Fruit fly (Drosophila melanogaster) Kc167 (cell line): Measurements from ENCODE around the gene CG9166.

Experiments
- Myc ChIP-seq: fragments of >200 bp; optimal IDR thresholded peaks from 2 replicates; lab custom pipeline; 2017; ENCODE audit warnings: missing external identifiers
- Sin3A ChIP-seq: fragments of >200 bp; optimal IDR thresholded peaks from 2 replicates; lab custom pipeline; 2018; ENCODE audit warnings: missing external identifiers
- h ChIP-seq: fragments of >200 bp; optimal IDR thresholded peaks from 3 replicates; lab custom pipeline; 2018; ENCODE audit warnings: missing external identifiers
- insv ChIP-seq: fragments of >200 bp; optimal IDR thresholded peaks from 3 replicates; lab custom pipeline; 2018; ENCODE audit warnings: missing external identifiers
- psq ChIP-seq: fragments of >200 bp; optimal IDR thresholded peaks from 2 replicates; lab custom pipeline; 2017; ENCODE audit warnings: missing external identifiers
- ttk ChIP-seq: sonication (Bioruptor generic); optimal IDR thresholded peaks from 2 replicates; lab custom pipeline; 2017; ENCODE audit warnings: missing external identifiers

DNA sequence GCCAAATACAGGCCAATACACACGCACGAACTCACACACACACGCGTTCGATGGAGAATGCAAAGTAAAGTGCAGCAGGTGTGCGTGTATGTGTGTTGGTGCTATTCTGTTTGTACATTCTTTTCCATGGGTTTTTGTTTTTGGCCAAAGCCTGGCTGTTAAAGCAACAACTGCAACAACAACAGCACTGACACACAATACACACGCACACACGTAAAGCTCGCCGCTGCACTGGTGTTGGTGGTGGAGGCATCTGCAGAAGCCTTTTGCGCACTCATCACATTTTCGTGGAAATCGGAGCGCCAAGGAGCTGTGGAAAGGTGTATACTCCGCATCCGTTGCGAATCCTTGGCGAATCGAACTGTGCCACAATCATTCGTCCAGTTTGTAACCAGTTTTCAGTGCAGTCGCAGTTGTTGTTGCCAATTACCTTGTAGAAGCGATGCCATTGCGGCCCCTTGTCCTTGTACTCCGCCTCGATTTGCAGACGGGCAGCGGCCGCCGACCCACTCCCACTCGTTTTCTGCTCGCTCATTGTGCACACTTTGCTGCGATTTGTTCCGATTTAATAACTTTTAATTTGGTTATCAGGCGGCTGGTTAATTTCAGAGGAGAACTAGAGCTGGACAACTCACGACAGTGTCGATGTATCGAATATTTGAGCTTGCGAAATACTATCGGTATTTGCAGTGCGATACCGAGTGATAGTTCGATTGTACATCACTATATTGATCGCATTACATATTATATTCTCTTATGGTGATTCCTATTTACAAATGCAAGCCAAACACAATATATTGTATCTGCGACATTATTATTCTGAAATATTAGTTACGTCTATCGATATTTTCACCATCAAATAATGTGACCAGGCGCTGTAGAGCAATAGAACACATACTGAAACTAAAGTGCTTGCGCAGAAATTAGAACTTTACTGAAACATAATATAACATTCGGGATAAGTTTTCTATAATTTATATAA, 683 bp upstream of the CG9166 start:
- TF ChIP-seq h (lab: Kevin White, UChicago), result no peak
- TF ChIP-seq Myc (lab: Kevin White, UChicago), result no peak
- TF ChIP-seq insv, result no peak
- peak; percentile 85 for TF ChIP-seq psq (lab: Kevin White, UChicago)
- no peak for TF ChIP-seq ttk (lab: Kevin White, UChicago)
- no peak for TF ChIP-seq Sin3A (lab: Kevin White, UChicago)
